Fruit fly (Drosophila melanogaster): ENCODE data around the gene shop.

shop gene

DNA sequence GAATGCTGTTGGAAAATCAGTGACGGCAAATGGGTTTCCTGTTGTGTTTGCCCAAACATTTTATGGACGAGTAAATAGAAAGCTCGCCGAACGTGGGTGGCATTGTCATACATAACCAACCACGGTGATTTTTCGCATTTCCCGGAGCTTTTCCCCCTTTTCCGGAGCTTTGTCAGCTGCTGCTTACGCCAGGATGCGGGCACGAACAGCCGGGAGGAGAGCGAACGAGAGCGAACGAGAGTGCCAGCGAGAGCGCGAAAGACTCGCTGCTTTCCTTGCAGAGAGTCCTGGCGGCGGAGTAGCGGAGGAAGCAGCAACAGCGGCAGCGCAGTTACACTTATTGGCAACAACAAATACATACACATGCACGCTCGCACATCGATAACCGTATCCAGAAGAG, 42.0 kb downstream of the shop start, which contains the start of gene CG7058:
TSS of gene CG7058 (plus strand) at position 330 of the 400 bp plus-strand sequence.
- TF ChIP-seq CTCF (optimal IDR thresholded peaks at IDR 0.05) (no peak), CG8478 (optimal IDR thresholded peaks at IDR 0.05) (no peak)

DNA sequence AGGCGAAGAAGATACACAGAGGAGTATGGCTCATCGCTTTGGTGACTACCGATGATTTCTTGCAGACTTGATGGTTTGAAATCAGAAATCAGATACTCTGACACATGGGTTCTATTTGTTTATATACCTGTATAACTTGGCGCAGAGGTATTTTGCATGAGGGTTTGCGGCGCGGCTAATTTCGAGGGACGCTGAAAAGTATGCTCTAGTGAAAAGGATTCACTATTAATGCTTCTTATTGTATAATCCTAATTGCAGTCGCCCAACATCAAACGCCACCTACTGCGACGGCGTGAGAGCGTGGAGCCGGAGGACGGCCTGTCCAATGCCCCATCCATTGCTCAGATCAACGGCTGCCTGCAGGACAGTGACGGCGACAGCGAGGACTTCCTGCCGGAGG, 43.3 kb downstream of the shop start:
- peak; percentile 53 to 58 for TF ChIP-seq CTCF (optimal IDR thresholded peaks at IDR 0.05)
- TF ChIP-seq CG8478 (optimal IDR thresholded peaks at IDR 0.05): no peak

DNA sequence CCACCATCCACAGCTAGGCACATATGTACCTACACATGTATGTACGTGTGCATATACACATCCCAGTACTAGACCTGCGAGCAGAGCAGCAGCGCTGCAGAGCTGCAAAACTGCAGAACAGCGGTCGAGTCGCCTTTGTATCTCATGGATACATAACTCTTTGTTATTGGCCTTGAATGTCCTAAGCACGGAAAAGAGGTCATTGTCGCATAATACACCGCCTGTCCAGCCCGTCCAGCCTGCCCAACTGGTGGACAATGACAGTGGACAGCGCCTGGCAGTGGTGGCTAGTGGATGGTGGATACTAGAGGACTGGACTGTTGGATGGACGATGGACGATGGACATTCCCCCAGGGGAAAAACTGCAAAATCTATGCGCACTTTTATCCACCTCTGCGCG, 47.1 kb downstream of the shop start:
- TF ChIP-seq CG8478 (optimal IDR thresholded peaks at IDR 0.05) (no peak), CTCF (optimal IDR thresholded peaks at IDR 0.05) (no peak)

DNA sequence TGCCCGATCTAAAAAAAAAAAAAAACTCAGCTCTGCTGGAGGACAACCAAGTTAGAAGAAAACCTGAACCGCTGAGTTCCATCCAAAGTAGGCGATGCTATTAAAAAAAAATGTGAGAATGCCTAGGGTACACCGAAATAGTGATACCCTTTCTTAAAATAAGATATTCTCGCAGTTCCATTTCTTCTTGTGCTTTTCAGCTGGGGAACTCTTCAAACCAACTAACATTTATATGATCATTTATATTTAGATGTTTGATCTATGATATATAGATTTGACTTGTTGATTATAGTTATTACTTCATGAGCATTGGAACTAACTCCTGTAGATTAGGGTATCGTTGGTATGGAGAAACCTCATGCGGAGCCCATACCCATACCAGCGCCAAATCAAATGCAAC, 48.2 kb downstream of the shop start:
- no peak for TF ChIP-seq CG8478 (optimal IDR thresholded peaks at IDR 0.05)
- TF ChIP-seq CTCF (optimal IDR thresholded peaks at IDR 0.05): no peak

DNA sequence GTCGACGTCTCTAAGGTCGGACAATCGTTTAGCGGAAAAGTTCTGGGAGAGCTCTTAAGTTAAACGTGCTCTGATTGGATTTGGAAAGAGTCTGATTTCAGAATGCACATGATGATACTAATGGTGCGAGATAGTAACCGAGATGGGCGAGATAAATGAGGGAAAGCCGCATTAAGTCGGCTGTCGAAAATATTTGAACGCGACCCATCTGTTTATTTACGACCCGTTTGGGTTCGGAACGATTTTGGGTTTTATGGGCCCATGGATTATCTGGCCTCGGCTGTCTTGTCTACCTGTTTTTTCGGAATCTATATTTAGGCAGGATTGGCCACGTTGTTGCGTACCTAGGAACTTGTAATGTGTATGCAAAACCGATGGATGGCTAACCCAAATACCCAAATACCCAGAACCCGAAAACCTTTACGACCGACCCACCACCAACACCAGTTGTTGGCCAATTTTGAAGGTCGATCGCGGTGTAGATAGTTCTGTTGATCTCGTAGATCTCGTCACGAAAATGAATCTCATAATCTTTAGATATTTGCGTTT, 49.0 kb downstream of the shop start:
- TF ChIP-seq CG8478 (optimal IDR thresholded peaks at IDR 0.05): no peak
- TF ChIP-seq CTCF (optimal IDR thresholded peaks at IDR 0.05): no peak

DNA sequence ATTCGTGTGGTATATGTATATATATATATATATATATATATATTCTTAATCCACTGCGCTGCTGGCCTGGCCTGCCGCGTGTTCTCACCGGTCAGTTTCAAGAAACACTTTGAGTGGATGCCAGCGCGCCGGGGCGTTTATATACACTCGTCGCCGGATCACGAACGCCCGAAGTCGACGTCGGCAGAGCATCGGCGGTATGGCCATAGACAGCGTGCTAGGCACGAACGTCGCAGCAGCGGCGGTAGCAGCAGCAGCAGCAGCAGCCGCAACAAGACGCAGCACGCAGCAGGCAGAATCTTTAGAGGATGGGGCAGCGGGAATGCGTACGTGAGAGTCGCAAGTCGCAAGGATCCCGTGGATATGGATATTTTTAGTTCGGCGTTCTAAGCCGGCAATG, 50.8 kb downstream of the shop start, which contains the start of gene bnb:
TSS of gene bnb (minus strand) at position 121 of the 400 bp plus-strand sequence.
- no peak for TF ChIP-seq CG8478 (optimal IDR thresholded peaks at IDR 0.05)
- no peak for TF ChIP-seq CTCF (optimal IDR thresholded peaks at IDR 0.05)
